Worm (Caenorhabditis elegans) whole organism, late embryonic: Measurements from ENCODE around the gene cdka-1.

ENCODE experiments used
- K09A11.1 ChIP-seq: sonication (generic microtip); optimal IDR thresholded peaks from 2 replicates; lab custom pipeline; 2017; ENCODE audit warnings: antibody characterized with exemption, mild to moderate bottlenecking, missing genetic modification characterization, missing compliant biosample characterization; ENCODE audit not compliant: insufficient read depth
- ceh-14 ChIP-seq: sonication (generic microtip); optimal IDR thresholded peaks from 2 replicates; lab custom pipeline; 2016; ENCODE audit warnings: missing genotype, missing genetic modification characterization, missing compliant biosample characterization
- ceh-24 ChIP-seq: sonication (generic microtip); optimal IDR thresholded peaks from 2 replicates; lab custom pipeline; 2016; ENCODE audit warnings: mild to moderate bottlenecking, missing genetic modification characterization, missing compliant biosample characterization
- ceh-30 ChIP-seq: fragments of 150-350 bp; optimal IDR thresholded peaks from 2 replicates; lab custom pipeline; 2014; ENCODE audit warnings: missing biosample characterization, missing genetic modification characterization
- ceh-31 ChIP-seq: sonication (generic microtip); optimal IDR thresholded peaks from 2 replicates; lab custom pipeline; 2016; ENCODE audit warnings: missing genetic modification characterization, missing compliant biosample characterization
- ets-4 ChIP-seq: sonication (generic microtip); optimal IDR thresholded peaks from 2 replicates; lab custom pipeline; 2016; ENCODE audit warnings: missing genetic modification characterization, missing compliant biosample characterization
- hlh-30 ChIP-seq: sonication (generic microtip); optimal IDR thresholded peaks from 2 replicates; lab custom pipeline; 2017; ENCODE audit warnings: antibody characterized with exemption, missing genetic modification characterization, missing compliant biosample characterization; ENCODE audit not compliant: insufficient read depth
- hlh-6 ChIP-seq: sonication (generic microtip); optimal IDR thresholded peaks from 2 replicates; lab custom pipeline; 2016; ENCODE audit warnings: missing genotype, missing genetic modification characterization, missing compliant biosample characterization
- nfya-1 ChIP-seq: sonication (generic microtip); optimal IDR thresholded peaks from 2 replicates; lab custom pipeline; 2017; ENCODE audit warnings: missing genetic modification characterization, mild to moderate bottlenecking, missing compliant biosample characterization, antibody characterized with exemption, moderate library complexity
- nhr-232 ChIP-seq: sonication (generic microtip); optimal IDR thresholded peaks from 2 replicates; lab custom pipeline; 2016; ENCODE audit warnings: missing genetic modification characterization, missing compliant biosample characterization
- pag-3 ChIP-seq: sonication (generic microtip); optimal IDR thresholded peaks from 2 replicates; lab custom pipeline; 2016; ENCODE audit warnings: missing compliant biosample characterization, missing genetic modification characterization, borderline replicate concordance
- sox-2 ChIP-seq: fragments of 200-800 bp; sonication (Bioruptor generic); IDR thresholded peaks from 2 replicates; pipeline ENCODE4 v1.3.6; 2022; ENCODE audit warnings: missing genetic modification reagents, missing genetic modification characterization, missing compliant biosample characterization
- tbx-2 ChIP-seq: sonication (generic microtip); optimal IDR thresholded peaks from 2 replicates; lab custom pipeline; 2016; ENCODE audit warnings: missing genetic modification characterization, missing compliant biosample characterization
- unc-55 ChIP-seq: sonication (generic microtip); optimal IDR thresholded peaks from 2 replicates; lab custom pipeline; 2017; ENCODE audit warnings: missing biosample characterization, missing genetic modification reagents, missing genetic modification characterization

- TF ChIP-seq ceh-14 (tag; lab: Kevin White, UChicago) (no peak), tbx-2 (tag; lab: Kevin White, UChicago) (no peak), ets-4 (tag; lab: Kevin White, UChicago) (no peak), hlh-6 (tag; lab: Kevin White, UChicago) (no peak), K09A11.1 (tag; lab: Kevin White, UChicago) (no peak), ceh-24 (tag; lab: Kevin White, UChicago) (no peak), unc-55 (GFP tag; lab: Kevin White, UChicago) (no peak), sox-2 (GFP tag; lab: Robert Waterston, UW) (no peak), nfya-1 (no peak), hlh-30 (no peak), ceh-30 (tag; lab: Kevin White, UChicago) (no peak), ceh-31 (no peak), pag-3 (tag; lab: Kevin White, UChicago) (no peak), nhr-232 (no peak)
Measured at ce11 chrIII:4705207-4705606, 46.6 kb downstream of the cdka-1 start, which contains the start of gene pgap-2.
